Worm (Caenorhabditis elegans): ENCODE measurements around the gene C02B10.4.
"Not testable (repeated sequence)": the region's sequence is repeated elsewhere in the genome, so short reads cannot be mapped to it uniquely, and the experiment has no call there.

- not testable (repeated sequence) for TF ChIP-seq nhr-12 (tag; optimal IDR thresholded peaks at IDR 0.05); snpc-4 (tag; optimal IDR thresholded peaks at IDR 0.05); ztf-11 (tag; optimal IDR thresholded peaks at IDR 0.05); ces-1 (GFP tag; optimal IDR thresholded peaks at IDR 0.05); lin-32 (GFP tag; optimal IDR thresholded peaks at IDR 0.05); elt-3 (tag; optimal IDR thresholded peaks at IDR 0.05); mep-1 (tag; optimal IDR thresholded peaks at IDR 0.05); unc-120 (tag; optimal IDR thresholded peaks at IDR 0.05; ENCODE audit: poor library complexity, severe bottlenecking); mab-5 (tag; optimal IDR thresholded peaks at IDR 0.05); unc-39 (tag; optimal IDR thresholded peaks at IDR 0.05); elt-1 (tag; optimal IDR thresholded peaks at IDR 0.05; ENCODE audit: borderline replicate concordance, insufficient read depth)
These were observed 29.1 kb upstream of the C02B10.4 start, which contains the start of gene msp-57 for ce11 chrIV:5062278-5062677.

Data from whole organism, mixed stage, embryonic.